Worm (Caenorhabditis elegans): ENCODE data around the gene mdh-1.

The mdh-1 gene

ce11 chrV:6516491-6517304 is at the start of gene mdh-1:
Gene mdh-1, minus strand, starts transcription at chrV:6516526.
- TF ChIP-seq ets-7 (tag; optimal IDR thresholded peaks at IDR 0.05) = no peak
- no peak for TF ChIP-seq sea-1 (GFP tag; conservative IDR thresholded peaks at IDR 0.05)
- no peak for TF ChIP-seq ceh-36 (tag; optimal IDR thresholded peaks at IDR 0.05)
- TF ChIP-seq flt-1 (GFP tag; IDR thresholded peaks at IDR 0.05) = no peak
- no peak for TF ChIP-seq F13C5.2 (tag; optimal IDR thresholded peaks at IDR 0.05)
- no peak for TF ChIP-seq pes-1 (GFP tag; IDR thresholded peaks at IDR 0.05)
- no peak for TF ChIP-seq ama-1 (optimal IDR thresholded peaks at IDR 0.05)
- no peak for TF ChIP-seq hmg-4 (GFP tag; optimal IDR thresholded peaks at IDR 0.05)
- no peak for TF ChIP-seq tbx-11 (GFP tag; IDR thresholded peaks at IDR 0.05)
- TF ChIP-seq tra-4 (tag; optimal IDR thresholded peaks at IDR 0.05) = no peak
- TF ChIP-seq hnd-1 (tag; optimal IDR thresholded peaks at IDR 0.05) = no peak

- no peak for TF ChIP-seq aly-1 (tag; optimal IDR thresholded peaks at IDR 0.05)
- TF ChIP-seq tbx-11 (GFP tag; IDR thresholded peaks at IDR 0.05) = no peak
- no peak for TF ChIP-seq hmbx-1 (tag; optimal IDR thresholded peaks at IDR 0.05)
- TF ChIP-seq F13C5.2 (tag; optimal IDR thresholded peaks at IDR 0.05) = no peak
- TF ChIP-seq flt-1 (GFP tag; IDR thresholded peaks at IDR 0.05) = no peak
- TF ChIP-seq tbx-37 (GFP tag; conservative IDR thresholded peaks at IDR 0.05) = no peak
- TF ChIP-seq hnd-1 (tag; optimal IDR thresholded peaks at IDR 0.05) = no peak
- TF ChIP-seq ets-7 (tag; optimal IDR thresholded peaks at IDR 0.05) = no peak
- no peak for TF ChIP-seq pes-1 (GFP tag; IDR thresholded peaks at IDR 0.05)
- no peak for TF ChIP-seq ceh-36 (tag; optimal IDR thresholded peaks at IDR 0.05)
- TF ChIP-seq scrt-1 (GFP tag; IDR thresholded peaks at IDR 0.05) = no peak
- no peak for TF ChIP-seq sea-1 (GFP tag; conservative IDR thresholded peaks at IDR 0.05)
- no peak for TF ChIP-seq ceh-13 (GFP tag; optimal IDR thresholded peaks at IDR 0.05)
- TF ChIP-seq B0310.2 (tag; optimal IDR thresholded peaks at IDR 0.05) = no peak
- TF ChIP-seq tra-4 (tag; optimal IDR thresholded peaks at IDR 0.05) = no peak
- TF ChIP-seq hmg-4 (GFP tag; optimal IDR thresholded peaks at IDR 0.05) = no peak
- no peak for TF ChIP-seq ama-1 (optimal IDR thresholded peaks at IDR 0.05)
Observed at ce11 chrV:6565851-6566386, 49.6 kb upstream of the mdh-1 start, which contains the start of gene K04A8.1. Gene K04A8.1, plus strand, starts transcription at chrV:6566336.

ce11 chrV:6561592-6561991 is 45.3 kb upstream of the mdh-1 start, which contains the start of gene spp-19:
Gene spp-19, minus strand, starts transcription at chrV:6561692.
- no peak for TF ChIP-seq pes-1 (GFP tag; IDR thresholded peaks at IDR 0.05)
- no peak for TF ChIP-seq flt-1 (GFP tag; IDR thresholded peaks at IDR 0.05)
- TF ChIP-seq tra-4 (tag; optimal IDR thresholded peaks at IDR 0.05) = no peak
- TF ChIP-seq sea-1 (GFP tag; conservative IDR thresholded peaks at IDR 0.05) = no peak
- no peak for TF ChIP-seq ceh-13 (GFP tag; optimal IDR thresholded peaks at IDR 0.05)
- TF ChIP-seq B0310.2 (tag; optimal IDR thresholded peaks at IDR 0.05) = no peak
- TF ChIP-seq tbx-11 (GFP tag; IDR thresholded peaks at IDR 0.05) = no peak
- TF ChIP-seq scrt-1 (GFP tag; IDR thresholded peaks at IDR 0.05) = no peak
- TF ChIP-seq hnd-1 (tag; optimal IDR thresholded peaks at IDR 0.05) = no peak

ce11 chrV:6559585-6559984 is 43.3 kb upstream of the mdh-1 start:
- TF ChIP-seq sea-1 (GFP tag; conservative IDR thresholded peaks at IDR 0.05) (no peak), tbx-11 (GFP tag; IDR thresholded peaks at IDR 0.05) (0 out of 2 replicates have a peak, but pooled peaks have one; percentile 52)

- no peak for TF ChIP-seq flt-1 (GFP tag; IDR thresholded peaks at IDR 0.05)
Observed at ce11 chrV:6559105-6559504, 42.8 kb upstream of the mdh-1 start, which contains the start of gene spp-26. Gene spp-26, minus strand, starts transcription at chrV:6559205.

- no peak for TF ChIP-seq tbx-37 (GFP tag; conservative IDR thresholded peaks at IDR 0.05)
- TF ChIP-seq pes-1 (GFP tag; IDR thresholded peaks at IDR 0.05) = no peak
- TF ChIP-seq hmbx-1 (tag; optimal IDR thresholded peaks at IDR 0.05) = no peak
- no peak for TF ChIP-seq ets-7 (tag; optimal IDR thresholded peaks at IDR 0.05)
- TF ChIP-seq sea-1 (GFP tag; conservative IDR thresholded peaks at IDR 0.05) = no peak
- TF ChIP-seq tbx-11 (GFP tag; IDR thresholded peaks at IDR 0.05) = no peak
- TF ChIP-seq hnd-1 (tag; optimal IDR thresholded peaks at IDR 0.05) = no peak
- no peak for TF ChIP-seq ceh-13 (GFP tag; optimal IDR thresholded peaks at IDR 0.05)
- TF ChIP-seq ceh-36 (tag; optimal IDR thresholded peaks at IDR 0.05) = no peak
Observed at ce11 chrV:6558103-6558502, 41.8 kb upstream of the mdh-1 start, which contains the start of gene spp-20. Gene spp-20, minus strand, starts transcription at chrV:6558203.

ce11 chrV:6557035-6557434 is 40.7 kb upstream of the mdh-1 start, which contains the start of gene spp-27:
Gene spp-27, minus strand, starts transcription at chrV:6557135.
- TF ChIP-seq ceh-13 (GFP tag; optimal IDR thresholded peaks at IDR 0.05) = no peak
- TF ChIP-seq hmbx-1 (tag; optimal IDR thresholded peaks at IDR 0.05) = no peak
- TF ChIP-seq hnd-1 (tag; optimal IDR thresholded peaks at IDR 0.05) = no peak
- TF ChIP-seq B0310.2 (tag; optimal IDR thresholded peaks at IDR 0.05) = no peak
- no peak for TF ChIP-seq sea-1 (GFP tag; conservative IDR thresholded peaks at IDR 0.05)
- TF ChIP-seq hmg-4 (GFP tag; optimal IDR thresholded peaks at IDR 0.05) = no peak
- no peak for TF ChIP-seq tbx-11 (GFP tag; IDR thresholded peaks at IDR 0.05)
- TF ChIP-seq ceh-36 (tag; optimal IDR thresholded peaks at IDR 0.05) = no peak
- no peak for TF ChIP-seq ama-1 (optimal IDR thresholded peaks at IDR 0.05)
- no peak for TF ChIP-seq tbx-37 (GFP tag; conservative IDR thresholded peaks at IDR 0.05)
- TF ChIP-seq aly-1 (tag; optimal IDR thresholded peaks at IDR 0.05) = no peak
- TF ChIP-seq ets-7 (tag; optimal IDR thresholded peaks at IDR 0.05) = no peak

ce11 chrV:6554308-6554707 is 38.0 kb upstream of the mdh-1 start, which contains the start of gene K04A8.19:
Gene K04A8.19, minus strand, starts transcription at chrV:6554408.
- TF ChIP-seq pes-1 (GFP tag; IDR thresholded peaks at IDR 0.05) (no peak), hmbx-1 (tag; optimal IDR thresholded peaks at IDR 0.05) (no peak), scrt-1 (GFP tag; IDR thresholded peaks at IDR 0.05) (no peak), hmg-4 (GFP tag; optimal IDR thresholded peaks at IDR 0.05) (no peak), sea-1 (GFP tag; conservative IDR thresholded peaks at IDR 0.05) (no peak), aly-1 (tag; optimal IDR thresholded peaks at IDR 0.05) (no peak), ama-1 (optimal IDR thresholded peaks at IDR 0.05) (no peak), ceh-36 (tag; optimal IDR thresholded peaks at IDR 0.05) (no peak)

Data from whole organism, early embryonic.